Fruit fly (Drosophila melanogaster) S2 (cell line): ENCODE measurements around the gene mtgo.

Experiments
- CG8478 ChIP-seq: fragments of >200 bp; optimal IDR thresholded peaks from 2 replicates; lab custom pipeline; 2018
- CTCF ChIP-seq, 2 experiments: fragments of >200 bp; optimal IDR thresholded peaks; 2 replicates each; lab custom pipeline; 2018

DNA sequence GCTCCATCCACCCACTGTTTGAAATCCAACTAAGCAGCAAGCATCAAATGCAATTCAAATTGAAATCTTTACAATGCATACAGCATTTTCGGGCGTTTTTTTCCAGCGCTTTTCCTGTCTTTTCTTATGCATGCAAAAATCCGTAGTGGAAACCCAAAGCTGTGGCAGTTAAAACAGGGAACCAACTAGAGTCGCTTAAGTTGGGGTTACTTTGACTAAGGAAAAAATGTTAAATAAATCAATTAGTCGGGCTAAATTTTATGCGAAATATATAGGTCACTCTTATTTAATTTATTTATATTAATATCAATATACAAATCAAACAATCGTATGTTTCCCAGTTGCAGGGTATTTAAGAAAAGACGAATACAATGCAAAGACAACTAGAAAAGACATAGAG, 51.1 kb downstream of the mtgo start:
- no peak for TF ChIP-seq CG8478 (lab: Kevin White, UChicago)
- TF ChIP-seq CTCF (optimal IDR thresholded peaks at IDR 0.05; lab: Kevin White, UChicago) = no peak
